Worm (Caenorhabditis elegans) whole organism, L2 larva: ENCODE results near the gene srbc-63.

Experiments used
- F13H6.1 ChIP-seq: sonication (generic microtip); optimal IDR thresholded peaks from 2 replicates; lab custom pipeline; 2016; ENCODE audit warnings: missing genetic modification characterization, missing compliant biosample characterization
- Y55F3AM.14 ChIP-seq: fragments of 200-800 bp; sonication (Bioruptor generic); optimal IDR thresholded peaks from 2 replicates; lab custom pipeline; 2018; ENCODE audit warnings: mild to moderate bottlenecking, missing genetic modification characterization, missing compliant biosample characterization
- ama-1 ChIP-seq: fragments of 150-350 bp; optimal IDR thresholded peaks from 2 replicates; lab custom pipeline; 2018; ENCODE audit warnings: inconsistent platforms
- blmp-1 ChIP-seq: sonication (generic microtip); optimal IDR thresholded peaks from 2 replicates; lab custom pipeline; 2017; ENCODE audit warnings: missing genetic modification characterization, mild to moderate bottlenecking, missing compliant biosample characterization, antibody characterized with exemption, moderate library complexity; ENCODE audit not compliant: insufficient read depth
- ceh-16 ChIP-seq: fragments of 150-350 bp; optimal IDR thresholded peaks from 2 replicates; lab custom pipeline; 2014; ENCODE audit warnings: missing biosample characterization, missing genetic modification characterization
- ceh-82 ChIP-seq: fragments of 150-350 bp; optimal IDR thresholded peaks from 2 replicates; lab custom pipeline; 2014; ENCODE audit warnings: missing biosample characterization, missing genetic modification characterization
- dmd-4 ChIP-seq: sonication (generic microtip); optimal IDR thresholded peaks from 2 replicates; lab custom pipeline; 2017; ENCODE audit warnings: missing biosample characterization, missing genetic modification characterization
- egl-27 ChIP-seq: sonication (generic microtip); optimal IDR thresholded peaks from 3 replicates; lab custom pipeline; 2017; ENCODE audit warnings: missing biosample characterization, missing genetic modification reagents, missing genetic modification characterization
- fos-1 ChIP-seq: fragments of 150-350 bp; optimal IDR thresholded peaks from 2 replicates; lab custom pipeline; 2014; ENCODE audit warnings: missing biosample characterization, missing genetic modification characterization
- gmeb-1 ChIP-seq: fragments of 150-350 bp; optimal IDR thresholded peaks from 2 replicates; lab custom pipeline; 2014; ENCODE audit warnings: missing biosample characterization, missing genetic modification characterization
- lin-11 ChIP-seq: fragments of 150-350 bp; sonication (generic microtip); optimal IDR thresholded peaks from 2 replicates; lab custom pipeline; 2014; ENCODE audit warnings: missing biosample characterization, missing genetic modification characterization, inconsistent platforms, mixed read lengths
- lin-39 ChIP-seq: fragments of 150-350 bp; optimal IDR thresholded peaks from 2 replicates; lab custom pipeline; 2014; ENCODE audit warnings: missing biosample characterization, missing genetic modification reagents, missing genetic modification characterization
- mab-5 ChIP-seq: fragments of 150-350 bp; optimal IDR thresholded peaks from 2 replicates; lab custom pipeline; 2014; ENCODE audit warnings: missing biosample characterization, missing genetic modification characterization
- nhr-10 ChIP-seq: sonication (generic microtip); optimal IDR thresholded peaks from 2 replicates; lab custom pipeline; 2017; ENCODE audit warnings: missing biosample characterization, missing genetic modification characterization
- nhr-11 ChIP-seq: fragments of 150-350 bp; optimal IDR thresholded peaks from 2 replicates; lab custom pipeline; 2014; ENCODE audit warnings: missing biosample characterization, missing genetic modification characterization
- nhr-12 ChIP-seq: fragments of 150-350 bp; optimal IDR thresholded peaks from 2 replicates; lab custom pipeline; 2014; ENCODE audit warnings: missing biosample characterization, missing genetic modification characterization
- nhr-129 ChIP-seq: fragments of 150-350 bp; optimal IDR thresholded peaks from 2 replicates; lab custom pipeline; 2014; ENCODE audit warnings: missing biosample characterization, missing genetic modification characterization
- nhr-6 ChIP-seq: fragments of 150-350 bp; optimal IDR thresholded peaks from 2 replicates; lab custom pipeline; 2014; ENCODE audit warnings: missing biosample characterization, missing genetic modification characterization
- peb-1 ChIP-seq: fragments of 150-350 bp; optimal IDR thresholded peaks from 2 replicates; lab custom pipeline; 2014; ENCODE audit warnings: missing biosample characterization, missing genetic modification characterization
- sem-4 ChIP-seq: fragments of 150-350 bp; optimal IDR thresholded peaks from 2 replicates; lab custom pipeline; 2014; ENCODE audit warnings: missing biosample characterization, missing genetic modification reagents, missing genetic modification characterization
- skn-1 ChIP-seq: sonication (generic microtip); optimal IDR thresholded peaks from 2 replicates; lab custom pipeline; 2017; ENCODE audit warnings: missing biosample characterization, missing genetic modification characterization
- sma-3 ChIP-seq: sonication (generic microtip); optimal IDR thresholded peaks from 2 replicates; lab custom pipeline; 2016; ENCODE audit warnings: missing genetic modification reagents, missing genetic modification characterization, missing compliant biosample characterization
- sma-9 ChIP-seq, 2 experiments: fragments of 150-350 bp in 1 of 2; sonication (generic microtip) in 1 of 2; optimal IDR thresholded peaks; 2 replicates each; lab custom pipeline; 2014 to 2016; ENCODE audit warnings: missing genetic modification characterization in 2 of 2, mild to moderate bottlenecking in 1 of 2, missing biosample characterization in 1 of 2, missing compliant biosample characterization in 1 of 2, missing genetic modification reagents in 1 of 2, moderate library complexity in 1 of 2
- unc-39 ChIP-seq: fragments of 150-350 bp; optimal IDR thresholded peaks from 2 replicates; lab custom pipeline; 2014; ENCODE audit warnings: missing biosample characterization, missing genetic modification characterization
- unc-62 ChIP-seq: fragments of 150-350 bp; optimal IDR thresholded peaks from 2 replicates; lab custom pipeline; 2014; ENCODE audit warnings: missing biosample characterization, missing genetic modification reagents, missing genetic modification characterization
- zag-1 ChIP-seq: fragments of 150-350 bp; optimal IDR thresholded peaks from 2 replicates; lab custom pipeline; 2014; ENCODE audit warnings: missing biosample characterization, missing genetic modification characterization

srbc-63 gene

DNA sequence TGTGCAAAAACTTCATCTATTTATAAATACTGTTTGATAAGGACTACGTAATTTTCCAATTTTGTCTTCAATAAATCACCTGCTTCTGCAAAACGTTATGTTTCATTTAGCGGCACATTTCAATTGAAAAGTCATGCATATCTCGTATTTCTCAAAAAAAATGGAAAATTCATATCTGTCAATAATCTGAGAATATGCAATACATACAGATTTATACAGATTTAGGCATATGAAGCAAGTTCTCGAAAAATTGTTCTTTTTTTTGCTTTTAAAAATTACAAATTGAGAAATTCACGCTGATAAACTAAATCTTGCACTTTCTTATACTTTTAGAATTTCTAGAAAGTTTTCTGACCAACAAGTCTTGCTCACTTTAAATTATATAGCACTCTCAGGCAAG lies 31.7 kb upstream of the srbc-63 start, which contains the start of gene T26H5.11:
T26H5.11 (minus strand) TSS at position 101 of the 400 bp plus-strand sequence.
- TF ChIP-seq mab-5 (tag; lab: Kevin White, UChicago), result no peak
- TF ChIP-seq, all 48 proteins: peak for 0

DNA sequence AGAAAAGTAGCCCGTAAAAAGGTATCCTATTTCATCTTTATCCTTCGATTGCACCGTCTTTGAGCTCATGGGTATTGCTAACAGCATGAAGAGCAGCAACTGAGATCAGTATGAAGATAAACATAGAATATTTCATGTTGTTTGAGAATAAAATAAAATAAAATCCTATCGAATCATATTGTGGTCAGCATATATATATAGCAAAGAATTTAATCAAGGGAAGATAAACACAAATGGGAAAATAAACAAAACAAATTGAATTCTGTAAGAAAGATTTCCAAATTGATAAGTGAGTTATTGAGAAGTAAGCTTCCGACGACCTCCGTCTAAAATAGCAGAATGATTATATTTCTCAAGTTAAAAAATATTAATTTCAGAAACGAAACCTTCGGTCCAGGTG lies 31.2 kb upstream of the srbc-63 start, which contains the start of gene T26H5.10:
T26H5.10 (minus strand) TSS at position 101 of the 400 bp plus-strand sequence.
- TF ChIP-seq sma-9 (GFP tag; optimal IDR thresholded peaks at IDR 0.05; lab: Kevin White, UChicago), result no peak
- TF ChIP-seq sma-9 (tag; optimal IDR thresholded peaks at IDR 0.05; lab: Kevin White, UChicago), result no peak
- TF ChIP-seq Y55F3AM.14 (GFP tag; lab: Kevin White, UChicago), result no peak
- TF ChIP-seq sem-4 (tag; lab: Kevin White, UChicago), result no peak
- TF ChIP-seq dmd-4 (tag; lab: Kevin White, UChicago), result no peak
- TF ChIP-seq skn-1, result no peak
- no peak for TF ChIP-seq F13H6.1 (tag; lab: Kevin White, UChicago)
- TF ChIP-seq zag-1, result no peak
- TF ChIP-seq unc-62 (GFP tag; lab: Kevin White, UChicago), result no peak
- no peak for TF ChIP-seq nhr-11 (tag; lab: Kevin White, UChicago)
- TF ChIP-seq blmp-1 (tag; lab: Kevin White, UChicago), result no peak
- no peak for TF ChIP-seq fos-1 (tag; lab: Kevin White, UChicago)
- no peak for TF ChIP-seq nhr-10 (tag; lab: Kevin White, UChicago)
- TF ChIP-seq lin-39 (tag; lab: Kevin White, UChicago), result no peak
- no peak for TF ChIP-seq unc-39

DNA sequence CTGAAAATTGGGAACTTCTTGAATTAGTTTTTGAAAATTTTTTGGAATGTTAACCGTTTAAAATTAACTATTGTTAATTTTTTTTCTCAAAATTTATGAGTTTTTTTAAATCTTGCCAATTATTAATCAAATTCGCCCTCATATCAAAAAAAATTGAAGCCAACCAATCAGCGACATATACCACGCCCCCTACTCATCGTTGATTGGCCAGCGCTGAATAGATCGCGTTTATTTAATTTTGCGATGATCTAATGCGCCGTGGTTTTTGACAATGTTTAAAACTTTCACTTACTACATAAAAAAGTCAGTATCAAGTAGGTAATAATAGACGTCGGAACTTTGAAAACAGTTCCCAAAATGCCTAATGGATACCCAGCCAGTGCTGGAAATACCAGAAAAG lies 29.9 kb upstream of the srbc-63 start:
- TF ChIP-seq lin-11 (tag; lab: Kevin White, UChicago) (no peak), ama-1 (lab: Kevin White, UChicago) (no peak), nhr-10 (tag; lab: Kevin White, UChicago) (no peak), sma-3 (no peak), nhr-12 (tag; lab: Kevin White, UChicago) (no peak), peb-1 (no peak), sma-9 (GFP tag; optimal IDR thresholded peaks at IDR 0.05; lab: Kevin White, UChicago) (no peak), sma-9 (tag; optimal IDR thresholded peaks at IDR 0.05; lab: Kevin White, UChicago) (no peak), nhr-6 (no peak), lin-39 (tag; lab: Kevin White, UChicago) (no peak), egl-27 (tag; lab: Kevin White, UChicago) (no peak), unc-62 (GFP tag; lab: Kevin White, UChicago) (no peak), nhr-129 (no peak), zag-1 (no peak), blmp-1 (tag; lab: Kevin White, UChicago) (no peak), ceh-16 (tag; lab: Kevin White, UChicago) (no peak), ceh-82 (tag; lab: Kevin White, UChicago) (no peak)

DNA sequence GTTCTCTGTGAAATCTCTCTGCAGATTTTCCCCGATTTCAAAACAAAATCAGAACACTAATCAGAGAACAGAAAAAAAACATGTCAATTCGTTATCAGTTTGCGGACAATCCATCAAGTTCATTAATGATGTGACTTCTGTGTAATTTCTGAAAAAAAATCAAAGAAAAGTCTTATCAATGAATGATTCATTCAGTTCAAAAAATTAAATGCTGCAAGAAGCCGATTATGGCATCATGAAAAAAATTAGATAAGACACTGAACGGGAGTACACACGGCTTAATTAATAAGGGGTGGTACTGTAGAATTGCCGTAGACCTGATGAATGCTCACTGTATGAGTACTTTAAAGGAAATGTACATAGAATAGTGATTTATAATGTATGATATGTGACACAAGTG lies 23.6 kb upstream of the srbc-63 start:
- TF ChIP-seq fos-1 (tag; lab: Kevin White, UChicago), result peak; percentile 98
- TF ChIP-seq sma-9 (GFP tag; optimal IDR thresholded peaks at IDR 0.05; lab: Kevin White, UChicago), result peak; percentile 57
- TF ChIP-seq sma-9 (tag; optimal IDR thresholded peaks at IDR 0.05; lab: Kevin White, UChicago), result no peak
- TF ChIP-seq nhr-6, result no peak
- no peak for TF ChIP-seq Y55F3AM.14 (GFP tag; lab: Kevin White, UChicago)
- TF ChIP-seq, all 48 proteins: peak for 2

DNA sequence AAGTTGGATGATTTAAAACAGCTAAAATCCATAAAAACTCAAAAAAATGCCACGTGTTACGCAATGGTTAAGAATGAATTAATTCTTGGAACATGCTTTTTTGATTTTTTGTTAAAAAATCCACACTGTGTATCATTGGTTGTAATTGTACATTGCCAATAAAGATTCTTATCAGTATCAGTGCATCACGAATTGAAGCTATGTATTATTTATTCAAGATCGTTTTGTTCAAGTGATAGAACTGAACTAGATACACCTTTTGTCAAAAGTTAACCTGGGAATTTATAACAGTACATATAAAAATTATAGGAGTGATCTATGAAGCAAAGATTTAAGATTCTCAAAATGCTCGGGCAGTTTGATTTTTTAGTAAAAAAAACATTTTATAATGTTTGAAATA lies 22.1 kb upstream of the srbc-63 start:
- TF ChIP-seq ceh-16 (tag; lab: Kevin White, UChicago) (no peak), fos-1 (tag; lab: Kevin White, UChicago) (peak; percentile 68)
- TF ChIP-seq, all 48 proteins: peak for 1

DNA sequence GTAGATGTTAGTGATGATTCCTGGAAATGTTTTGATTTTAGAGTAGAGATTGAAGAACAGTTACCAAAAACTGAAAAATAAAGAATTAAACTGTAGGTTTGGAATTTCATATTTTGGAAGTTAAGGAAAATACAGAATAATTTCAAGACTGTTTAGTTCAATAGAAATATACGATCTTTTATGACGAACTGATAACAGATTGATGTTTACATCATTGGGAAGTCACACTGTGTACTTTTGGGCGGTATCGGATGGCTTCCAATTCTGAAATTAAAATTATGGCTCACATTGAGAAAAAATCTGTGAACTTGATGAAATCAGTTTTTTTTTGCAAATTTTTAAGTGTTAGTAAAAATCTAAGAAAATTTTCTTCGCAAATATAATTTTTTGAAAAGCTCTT lies 19.9 kb upstream of the srbc-63 start, which contains the start of gene T26H5.8:
T26H5.8 (minus strand) TSS at position 270 of the 400 bp plus-strand sequence.
- TF ChIP-seq gmeb-1 (tag; lab: Kevin White, UChicago) (peak; percentile 43), sem-4 (tag; lab: Kevin White, UChicago) (no peak), fos-1 (tag; lab: Kevin White, UChicago) (peak; percentile 74)

DNA sequence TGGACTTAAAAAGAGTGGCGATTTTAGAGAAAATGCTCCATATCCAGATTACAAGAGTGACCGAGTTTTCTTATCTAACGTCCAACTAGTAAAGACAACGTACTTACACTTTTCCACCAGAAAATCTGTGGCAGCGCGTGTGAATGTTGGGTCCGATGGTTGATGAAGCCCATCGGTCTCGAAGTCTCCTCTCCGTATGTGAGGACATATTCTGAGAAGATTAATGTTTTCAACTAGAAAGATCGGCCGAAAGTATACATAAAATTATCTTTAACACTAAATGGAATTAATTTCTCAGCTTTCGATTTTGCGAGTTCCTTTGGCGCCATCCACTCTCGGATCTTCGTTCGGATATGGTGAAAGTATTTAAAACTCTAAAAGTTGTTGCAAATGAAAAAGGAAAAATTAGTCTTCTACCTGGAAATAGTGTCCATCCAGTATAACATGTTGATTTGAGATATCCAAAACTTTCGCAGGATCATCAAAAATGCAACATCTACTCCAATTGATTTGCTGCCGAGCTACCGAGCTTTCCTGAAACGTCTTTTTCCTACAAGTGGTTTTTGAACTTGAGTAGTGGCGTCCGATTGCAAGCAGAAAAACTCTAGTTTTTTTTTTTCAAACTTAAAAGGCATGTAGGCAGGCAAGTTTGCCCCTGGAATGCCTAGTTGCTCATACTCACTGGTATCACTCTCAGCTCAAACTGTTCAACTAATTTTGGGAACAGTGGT lies 19.0 kb upstream of the srbc-63 start:
- TF ChIP-seq peb-1, result no peak
- peak; percentile 70 for TF ChIP-seq unc-39
